Fruit fly (Drosophila melanogaster) whole organism, embryonic: Measurements from ENCODE around the gene Sf3b2.

Experiments
- Atf6 ChIP-seq: fragments of 200-800 bp; sonication (Bioruptor generic); IDR thresholded peaks from 2 replicates; pipeline ENCODE4 v1.3.6; 2022; ENCODE audit warnings: missing biosample characterization, missing genetic modification characterization
- Blimp-1 ChIP-seq: fragments of 200-800 bp; sonication (Bioruptor generic); optimal IDR thresholded peaks from 3 replicates; lab custom pipeline; 2018; ENCODE audit warnings: missing biosample characterization, missing genetic modification characterization, mild to moderate bottlenecking, moderate library complexity, missing genetic modification reagents
- CG11398 ChIP-seq: fragments of 200-800 bp; sonication (Bioruptor generic); optimal IDR thresholded peaks from 2 replicates; lab custom pipeline; 2016; ENCODE audit warnings: missing biosample characterization, missing genetic modification characterization
- CG13296 ChIP-seq: fragments of 200-800 bp; sonication (Bioruptor generic); optimal IDR thresholded peaks from 3 replicates; lab custom pipeline; 2018; ENCODE audit warnings: missing biosample characterization, mild to moderate bottlenecking, missing genetic modification characterization
- CG13624 ChIP-seq: fragments of 200-800 bp; sonication (Bioruptor generic); optimal IDR thresholded peaks from 2 replicates; lab custom pipeline; 2016; ENCODE audit warnings: missing biosample characterization, missing genetic modification characterization
- CG13775 ChIP-seq: fragments of 200-800 bp; sonication (Bioruptor generic); optimal IDR thresholded peaks from 3 replicates; lab custom pipeline; 2017; ENCODE audit warnings: missing biosample characterization, mild to moderate bottlenecking, missing genetic modification characterization
- CG16815 ChIP-seq: fragments of 200-800 bp; sonication (Bioruptor generic); optimal IDR thresholded peaks from 3 replicates; lab custom pipeline; 2017; ENCODE audit warnings: missing biosample characterization, mild to moderate bottlenecking, missing genetic modification characterization
- CG17385 ChIP-seq: fragments of 200-800 bp; sonication (Bioruptor generic); optimal IDR thresholded peaks from 3 replicates; lab custom pipeline; 2018; ENCODE audit warnings: missing biosample characterization, mild to moderate bottlenecking, missing genetic modification characterization
- CG17829 ChIP-seq: fragments of 200-800 bp; optimal IDR thresholded peaks from 2 replicates; lab custom pipeline; 2019; ENCODE audit warnings: missing biosample characterization, mild to moderate bottlenecking, missing genetic modification characterization, moderate library complexity
- CG2120 ChIP-seq: fragments of 200-800 bp; sonication (Bioruptor generic); optimal IDR thresholded peaks from 3 replicates; lab custom pipeline; 2016; ENCODE audit warnings: missing biosample characterization, missing genetic modification characterization
- CG2678 ChIP-seq: fragments of 200-800 bp; sonication (Bioruptor generic); optimal IDR thresholded peaks from 3 replicates; lab custom pipeline; 2019; ENCODE audit warnings: missing biosample characterization, mild to moderate bottlenecking, missing genetic modification characterization, moderate library complexity
- CG31365 ChIP-seq: fragments of 200-800 bp; sonication (Bioruptor generic); optimal IDR thresholded peaks from 2 replicates; lab custom pipeline; 2018; ENCODE audit warnings: missing biosample characterization, mild to moderate bottlenecking, missing genetic modification characterization
- CG31441 ChIP-seq: fragments of 200-800 bp; sonication (Bioruptor generic); IDR thresholded peaks from 2 replicates; pipeline ENCODE4 v1.3.6; 2022; ENCODE audit warnings: missing biosample characterization, missing genetic modification characterization
- CG3281 ChIP-seq: fragments of 200-800 bp; sonication (Bioruptor generic); optimal IDR thresholded peaks from 3 replicates; lab custom pipeline; 2017; ENCODE audit warnings: missing biosample characterization, mild to moderate bottlenecking, missing genetic modification characterization
- CG33213 ChIP-seq: fragments of 200-800 bp; sonication (Bioruptor generic); optimal IDR thresholded peaks from 3 replicates; lab custom pipeline; 2016; ENCODE audit warnings: missing biosample characterization, missing genetic modification characterization
- CG3838 ChIP-seq: fragments of 200-800 bp; sonication (Bioruptor generic); optimal IDR thresholded peaks from 3 replicates; lab custom pipeline; 2016; ENCODE audit warnings: missing biosample characterization, missing genetic modification characterization
- CG4730 ChIP-seq: fragments of 200-800 bp; sonication (Bioruptor generic); IDR thresholded peaks from 2 replicates; pipeline ENCODE4 v1.3.6; 2022; ENCODE audit warnings: missing biosample characterization, missing genetic modification characterization
- CG6175 ChIP-seq: fragments of 200-800 bp; sonication (Bioruptor generic); IDR thresholded peaks from 3 replicates; pipeline ENCODE4 v1.3.6; 2022; ENCODE audit warnings: missing biosample characterization, missing genetic modification characterization
- CG6254 ChIP-seq: fragments of 200-800 bp; sonication (Bioruptor generic); optimal IDR thresholded peaks from 3 replicates; lab custom pipeline; 2017; ENCODE audit warnings: mild to moderate bottlenecking, missing biosample characterization, missing genetic modification reagents, missing genetic modification characterization
- CG6683 ChIP-seq: fragments of 200-800 bp; sonication (Bioruptor generic); optimal IDR thresholded peaks from 2 replicates; lab custom pipeline; 2017; ENCODE audit warnings: missing biosample characterization, mild to moderate bottlenecking, missing genetic modification characterization, missing genetic modification reagents
- CG7357 ChIP-seq: fragments of 200-800 bp; sonication (Bioruptor generic); IDR thresholded peaks from 3 replicates; pipeline ENCODE4 v1.3.6; 2022; ENCODE audit warnings: missing biosample characterization, missing genetic modification characterization
- CG7745 ChIP-seq: fragments of 200-800 bp; sonication (Bioruptor generic); optimal IDR thresholded peaks from 2 replicates; lab custom pipeline; 2018; ENCODE audit warnings: missing biosample characterization, mild to moderate bottlenecking, missing genetic modification characterization, moderate library complexity
- CG7963 ChIP-seq: fragments of 200-800 bp; sonication (Bioruptor generic); IDR thresholded peaks from 3 replicates; pipeline ENCODE4 v1.3.6; 2022; ENCODE audit warnings: missing biosample characterization, missing genetic modification characterization; ENCODE audit not compliant: partially characterized antibody
- CG7987 ChIP-seq: fragments of 200-800 bp; sonication (Bioruptor generic); optimal IDR thresholded peaks from 2 replicates; lab custom pipeline; 2018; ENCODE audit warnings: missing biosample characterization, mild to moderate bottlenecking, missing genetic modification characterization, moderate library complexity
- CG8290 ChIP-seq, 3 experiments: fragments of 200-800 bp; sonication (Bioruptor generic); optimal IDR thresholded peaks; 2 replicates each; lab custom pipeline; 2016 to 2019; ENCODE audit warnings: missing biosample characterization in 3 of 3, missing genetic modification characterization in 3 of 3, mild to moderate bottlenecking in 2 of 3, moderate library complexity in 1 of 3
- CG8388 ChIP-seq: fragments of 200-800 bp; sonication (Bioruptor generic); optimal IDR thresholded peaks from 2 replicates; lab custom pipeline; 2019; ENCODE audit warnings: missing biosample characterization, mild to moderate bottlenecking, missing genetic modification characterization, moderate library complexity
- CG9876 ChIP-seq: fragments of 200-800 bp; sonication (Bioruptor generic); optimal IDR thresholded peaks from 2 replicates; lab custom pipeline; 2016; ENCODE audit warnings: missing biosample characterization, missing genetic modification characterization
- Camta ChIP-seq: fragments of 200-800 bp; sonication (Bioruptor generic); optimal IDR thresholded peaks from 2 replicates; lab custom pipeline; 2016; ENCODE audit warnings: missing biosample characterization, missing genetic modification characterization
- D19A ChIP-seq: fragments of 200-800 bp; optimal IDR thresholded peaks from 3 replicates; lab custom pipeline; 2019; ENCODE audit warnings: missing biosample characterization, mild to moderate bottlenecking, missing genetic modification characterization, moderate library complexity
- D19B ChIP-seq: fragments of 200-800 bp; sonication (Bioruptor generic); optimal IDR thresholded peaks from 2 replicates; lab custom pipeline; 2017; ENCODE audit warnings: missing biosample characterization, mild to moderate bottlenecking, missing genetic modification characterization
- Kr ChIP-seq: fragments of 200-800 bp; sonication (Bioruptor generic); optimal IDR thresholded peaks from 2 replicates; lab custom pipeline; 2017; ENCODE audit warnings: missing biosample characterization, mild to moderate bottlenecking, missing genetic modification characterization
- Lim3 ChIP-seq: fragments of 200-800 bp; sonication (Bioruptor generic); IDR thresholded peaks from 2 replicates; pipeline ENCODE4 v1.3.6; 2022; ENCODE audit warnings: missing biosample characterization, missing genetic modification characterization
- Ssrp ChIP-seq: fragments of 200-800 bp; sonication (Bioruptor generic); optimal IDR thresholded peaks from 2 replicates; lab custom pipeline; 2018; ENCODE audit warnings: missing biosample characterization, mild to moderate bottlenecking, missing genetic modification characterization, moderate library complexity
- Taf1 ChIP-seq: fragments of 200-800 bp; sonication (Bioruptor generic); IDR thresholded peaks from 2 replicates; pipeline ENCODE4 v1.3.6; 2022; ENCODE audit warnings: missing biosample characterization, missing genetic modification characterization
- Vsx1 ChIP-seq: fragments of 200-800 bp; sonication (Bioruptor generic); optimal IDR thresholded peaks from 2 replicates; lab custom pipeline; 2017; ENCODE audit warnings: missing biosample characterization, mild to moderate bottlenecking, missing genetic modification characterization, missing genetic modification reagents
- bab2 ChIP-seq: fragments of 200-800 bp; sonication (Bioruptor generic); optimal IDR thresholded peaks from 2 replicates; lab custom pipeline; 2016; ENCODE audit warnings: missing biosample characterization, missing genetic modification characterization
- dpn ChIP-seq, 2 experiments: fragments of 200-800 bp; sonication (Bioruptor generic); optimal IDR thresholded peaks; 3 replicates each; lab custom pipeline; 2016; ENCODE audit warnings: missing biosample characterization in 2 of 2, missing genetic modification characterization in 2 of 2
- gem ChIP-seq: fragments of 200-800 bp; sonication (Bioruptor generic); optimal IDR thresholded peaks from 2 replicates; lab custom pipeline; 2019; ENCODE audit warnings: missing biosample characterization, mild to moderate bottlenecking, missing genetic modification characterization, moderate library complexity
- gfzf ChIP-seq: fragments of 200-800 bp; sonication (Bioruptor generic); optimal IDR thresholded peaks from 2 replicates; lab custom pipeline; 2016; ENCODE audit warnings: missing biosample characterization, mild to moderate bottlenecking, missing genetic modification characterization, moderate library complexity
- ind ChIP-seq: fragments of 200-800 bp; sonication (Bioruptor generic); optimal IDR thresholded peaks from 3 replicates; lab custom pipeline; 2016; ENCODE audit warnings: missing biosample characterization, missing genetic modification characterization
- klu ChIP-seq: fragments of 200-800 bp; sonication (Bioruptor generic); IDR thresholded peaks from 2 replicates; pipeline ENCODE4 v1.3.6; 2022; ENCODE audit warnings: missing biosample characterization, missing genetic modification characterization
- knrl ChIP-seq: fragments of 200-800 bp; sonication (Bioruptor generic); IDR thresholded peaks from 3 replicates; pipeline ENCODE4 v1.3.6; 2022; ENCODE audit warnings: missing biosample characterization, missing genetic modification characterization; ENCODE audit not compliant: partially characterized antibody
- pum ChIP-seq: fragments of 200-800 bp; sonication (Bioruptor generic); optimal IDR thresholded peaks from 2 replicates; lab custom pipeline; 2016; ENCODE audit warnings: missing biosample characterization, missing genetic modification characterization
- salm ChIP-seq: fragments of 200-800 bp; sonication (Bioruptor generic); optimal IDR thresholded peaks from 2 replicates; lab custom pipeline; 2018; ENCODE audit warnings: missing biosample characterization, mild to moderate bottlenecking, missing genetic modification characterization
- sens-2 ChIP-seq: fragments of 200-800 bp; sonication (Bioruptor generic); IDR thresholded peaks from 2 replicates; pipeline ENCODE4 v1.3.6; 2022; ENCODE audit warnings: missing biosample characterization, missing genetic modification characterization
- slp2 ChIP-seq: fragments of 200-800 bp; sonication (Bioruptor generic); optimal IDR thresholded peaks from 2 replicates; lab custom pipeline; 2016; ENCODE audit warnings: missing biosample characterization, missing genetic modification characterization
- so ChIP-seq: fragments of 200-800 bp; sonication (Bioruptor generic); IDR thresholded peaks from 3 replicates; pipeline ENCODE4 v1.3.6; 2022; ENCODE audit warnings: missing biosample characterization, missing genetic modification characterization
- sob ChIP-seq: fragments of 200-800 bp; sonication (Bioruptor generic); IDR thresholded peaks from 2 replicates; pipeline ENCODE4 v1.3.6; 2022; ENCODE audit warnings: missing biosample characterization, missing genetic modification characterization
- trem ChIP-seq: fragments of 200-800 bp; optimal IDR thresholded peaks from 3 replicates; lab custom pipeline; 2019; ENCODE audit warnings: missing biosample characterization, mild to moderate bottlenecking, missing genetic modification characterization, moderate library complexity
- zen ChIP-seq: fragments of 200-800 bp; sonication (Bioruptor generic); optimal IDR thresholded peaks from 3 replicates; lab custom pipeline; 2018; ENCODE audit warnings: missing biosample characterization, mild to moderate bottlenecking, missing genetic modification characterization, moderate library complexity

Gene Sf3b2

dm6 chr2L:2976829-2977228, 52.1 kb downstream of the Sf3b2 start, which contains the start of the genes CG9641 and CG3165 (continued):
- TF ChIP-seq Camta, result peak; percentile 86
- TF ChIP-seq CG31441 (GFP tag; lab: Robert Waterston, UW), result no peak; the same call in 1 of the 2 replicates
- TF ChIP-seq CG16815 (GFP tag; lab: Kevin White, UChicago), result peak; percentile 69
- TF ChIP-seq D19A (tag; lab: Kevin White, UChicago), result no peak
- peak; percentile 46 for TF ChIP-seq gfzf (GFP tag; lab: Kevin White, UChicago)
- TF ChIP-seq Vsx1 (GFP tag; lab: Kevin White, UChicago), result no peak
- peak; percentile 92 for TF ChIP-seq CG13624 (GFP tag; lab: Kevin White, UChicago)
- peak; percentile 39; the same call in 1 of the 2 replicates for TF ChIP-seq Lim3 (GFP tag; lab: Robert Waterston, UW)
- peak; percentile 84 for TF ChIP-seq CG8290 (GFP tag; optimal IDR thresholded peaks at IDR 0.05; lab: Kevin White, UChicago)
- TF ChIP-seq CG8290 (tag; optimal IDR thresholded peaks at IDR 0.05; lab: Kevin White, UChicago), result peak in 1 of 2 experiments; percentile 77
- TF ChIP-seq Blimp-1 (GFP tag; lab: Kevin White, UChicago), result no peak
- TF ChIP-seq knrl (GFP tag; lab: Robert Waterston, UW), result peak; percentile 97
- peak; percentile 58; the same call in 1 of the 2 replicates for TF ChIP-seq Taf1 (GFP tag; lab: Robert Waterston, UW)
- no peak for TF ChIP-seq CG17385 (GFP tag; lab: Kevin White, UChicago)
- peak; percentile 56; the same call in 1 of the 3 replicates for TF ChIP-seq so (GFP tag; lab: Robert Waterston, UW)
- peak; percentile 86 for TF ChIP-seq CG13775 (GFP tag; lab: Kevin White, UChicago)
- peak; percentile 76 for TF ChIP-seq CG3281 (GFP tag; lab: Kevin White, UChicago)
- TF ChIP-seq CG17829 (tag; lab: Kevin White, UChicago), result peak; percentile 90
- TF ChIP-seq CG6683 (GFP tag; lab: Kevin White, UChicago), result peak; percentile 58
- peak; percentile 69 for TF ChIP-seq CG4730 (GFP tag; lab: Robert Waterston, UW)
- peak; percentile 59 for TF ChIP-seq CG3838 (GFP tag; lab: Kevin White, UChicago)
- TF ChIP-seq trem, result peak; percentile 84
- TF ChIP-seq salm (tag; lab: Kevin White, UChicago), result peak; percentile 21
- TF ChIP-seq sens-2, result 0 out of 2 replicates have a peak, but pooled peaks have one; percentile 37
- TF ChIP-seq CG7987 (GFP tag; lab: Kevin White, UChicago), result peak; percentile 62
- TF ChIP-seq CG6175 (GFP tag; lab: Robert Waterston, UW), result no peak
- peak; percentile 92 for TF ChIP-seq CG2120 (GFP tag; lab: Kevin White, UChicago)
- peak; percentile 53 for TF ChIP-seq CG9876
- no peak for TF ChIP-seq CG7745
- TF ChIP-seq CG31365 (tag; lab: Kevin White, UChicago), result no peak
- no peak for TF ChIP-seq Kr (GFP tag; lab: Kevin White, UChicago)
- peak; percentile 90 for TF ChIP-seq bab2 (GFP tag; lab: Kevin White, UChicago)
- TF ChIP-seq Ssrp (tag; lab: Kevin White, UChicago), result peak; percentile 79
- TF ChIP-seq CG7963 (GFP tag; lab: Robert Waterston, UW), result peak; percentile 64
- peak; percentile 92 for TF ChIP-seq dpn (GFP tag; optimal IDR thresholded peaks at IDR 0.05; lab: Kevin White, UChicago)
- no peak for TF ChIP-seq D19B (GFP tag; lab: Kevin White, UChicago)
- peak; percentile 82 for TF ChIP-seq CG11398 (GFP tag; lab: Kevin White, UChicago)
- no peak for TF ChIP-seq CG6254 (GFP tag; lab: Kevin White, UChicago)
- TF ChIP-seq CG13296 (GFP tag; lab: Kevin White, UChicago), result no peak
- TF ChIP-seq CG8388, result peak; percentile 72
- TF ChIP-seq zen, result peak; percentile 72
- peak; percentile 90 for TF ChIP-seq CG33213 (GFP tag; lab: Kevin White, UChicago)
- TF ChIP-seq Atf6, result peak; percentile 80
- peak; percentile 92 for TF ChIP-seq pum (GFP tag; lab: Kevin White, UChicago)
- peak; percentile 82 for TF ChIP-seq slp2 (GFP tag; lab: Kevin White, UChicago)
- TF ChIP-seq ind (GFP tag; lab: Kevin White, UChicago), result peak; percentile 90
- peak; percentile 69; the same call in 2 of the 3 replicates for TF ChIP-seq CG7357 (GFP tag; lab: Robert Waterston, UW)
- no peak for TF ChIP-seq CG2678 (tag; lab: Kevin White, UChicago)
- peak; percentile 79 for TF ChIP-seq sob (GFP tag; lab: Robert Waterston, UW)
- TF ChIP-seq gem (tag; lab: Kevin White, UChicago), result no peak
- TF ChIP-seq klu (GFP tag; lab: Robert Waterston, UW), result peak; percentile 76; the same call in 1 of the 2 replicates
